Worm (Caenorhabditis elegans) whole organism, dauer: Measurements from ENCODE around the gene str-37.

ENCODE experiments used
- unc-62 ChIP-seq: sonication (generic microtip); optimal IDR thresholded peaks from 2 replicates; lab custom pipeline; 2017; ENCODE audit warnings: missing biosample characterization, missing genetic modification reagents, missing genetic modification characterization

Gene str-37

DNA sequence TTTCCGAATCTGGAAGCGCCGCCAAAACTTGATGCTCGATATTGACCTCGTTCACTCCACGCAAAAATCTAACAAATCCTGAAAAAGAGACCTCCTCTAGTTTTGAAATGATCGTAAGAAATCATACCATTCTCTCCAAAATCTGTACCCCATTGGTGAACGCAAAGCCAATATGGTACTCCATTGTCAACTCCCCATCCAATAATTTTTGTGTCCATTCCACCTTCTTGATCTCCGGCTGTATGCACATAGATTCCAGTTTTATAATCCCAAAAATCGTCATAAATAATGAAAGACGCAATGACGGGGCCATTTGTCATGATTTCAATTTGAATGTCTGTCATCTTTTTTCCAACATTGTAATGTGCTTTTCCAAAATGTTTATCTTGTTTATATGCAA lies 28.6 kb downstream of the str-37 start:
- no peak for TF ChIP-seq unc-62 (GFP tag; lab: Kevin White, UChicago)

ce11 chrV:13357652-13358281 lies 30.2 kb downstream of the str-37 start, which contains the start of gene F32H5.1:
Gene F32H5.1 (minus strand): TSS chrV:13358037.
- no peak for TF ChIP-seq unc-62 (GFP tag; lab: Kevin White, UChicago)

DNA sequence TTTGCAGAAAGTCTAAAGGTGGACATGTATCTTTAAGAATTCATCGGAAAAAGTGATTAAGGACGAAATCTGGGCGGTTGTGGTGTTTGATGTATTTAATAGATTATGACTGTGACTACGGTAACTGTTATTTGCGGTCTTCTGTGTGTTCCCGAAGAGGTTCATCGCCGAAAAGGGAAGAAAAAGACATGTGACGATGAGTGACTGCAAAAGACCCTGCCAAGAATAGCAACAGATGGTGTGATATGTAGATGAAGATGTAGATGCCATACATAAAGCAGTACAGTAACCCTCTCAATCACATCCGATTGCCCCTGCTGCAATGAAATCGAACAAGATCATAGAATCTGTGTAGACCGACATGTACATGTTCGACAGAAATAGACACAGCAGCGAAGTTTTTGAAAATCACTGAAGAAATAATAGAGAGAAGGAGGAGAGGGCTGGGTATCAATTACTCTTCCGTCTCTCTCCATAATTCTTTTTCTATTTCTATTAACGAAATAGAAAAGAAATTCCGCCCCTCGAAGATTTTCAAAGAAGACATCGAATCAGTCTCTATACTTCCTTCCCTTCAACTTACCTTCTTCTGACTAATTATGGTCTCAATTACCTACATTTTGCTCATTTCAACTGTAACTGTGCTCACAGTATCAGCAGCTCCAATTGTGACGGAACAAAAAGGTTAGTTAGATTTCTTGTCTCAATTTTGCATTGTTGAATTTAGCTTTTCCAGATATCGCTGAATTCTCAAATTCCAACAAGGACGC lies 31.4 kb downstream of the str-37 start, which contains the start of gene F32H5.3:
Gene F32H5.3 (plus strand): TSS at position 513 of the 770 bp plus-strand sequence.
- TF ChIP-seq unc-62 (GFP tag; lab: Kevin White, UChicago): no peak

DNA sequence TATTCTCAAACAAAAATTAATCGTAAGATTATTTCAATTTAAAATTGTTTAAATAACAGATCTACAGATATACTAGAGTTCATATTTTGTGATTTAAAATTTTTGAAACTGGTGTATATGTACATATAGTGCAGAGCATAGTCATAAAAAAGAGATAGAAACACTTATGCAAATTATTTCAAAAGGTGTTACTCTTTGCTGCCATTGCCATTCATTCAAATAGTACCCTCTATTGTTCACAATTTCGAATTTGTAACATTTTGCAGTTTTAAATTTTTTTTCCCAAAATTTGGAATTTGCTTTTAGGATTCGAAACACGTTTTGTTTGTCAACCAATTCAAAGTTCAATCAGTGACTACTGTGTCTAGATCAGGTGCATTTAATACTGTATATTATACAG lies 32.7 kb downstream of the str-37 start, which contains the start of gene F32H5.4:
Gene F32H5.4 (plus strand): TSS at position 301 of the 400 bp plus-strand sequence.
- no peak for TF ChIP-seq unc-62 (GFP tag; lab: Kevin White, UChicago)

- TF ChIP-seq unc-62 (GFP tag; lab: Kevin White, UChicago): no peak
Observed at ce11 chrV:13363415-13363814, 35.9 kb downstream of the str-37 start, which contains the start of gene srg-46. Gene srg-46 (plus strand): TSS chrV:13363715.

DNA sequence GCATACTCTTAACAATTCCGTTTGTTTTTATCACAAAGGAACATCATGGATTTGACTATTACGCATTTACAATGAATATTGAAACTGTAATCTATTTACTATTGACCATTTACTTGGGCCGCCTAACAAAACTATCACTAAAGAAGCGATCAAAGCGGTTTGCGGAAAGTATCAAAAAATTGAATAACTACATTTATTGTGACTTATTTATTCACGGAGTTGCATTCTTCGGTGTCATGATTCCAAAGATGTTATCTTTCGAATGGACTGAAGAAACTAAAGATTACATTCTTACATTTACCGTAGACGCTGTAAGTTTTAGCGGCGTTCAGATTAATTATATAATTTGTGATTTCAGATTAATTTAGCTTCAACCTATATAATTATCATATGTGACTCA lies 36.7 kb downstream of the str-37 start:
- TF ChIP-seq unc-62 (GFP tag; lab: Kevin White, UChicago): no peak

DNA sequence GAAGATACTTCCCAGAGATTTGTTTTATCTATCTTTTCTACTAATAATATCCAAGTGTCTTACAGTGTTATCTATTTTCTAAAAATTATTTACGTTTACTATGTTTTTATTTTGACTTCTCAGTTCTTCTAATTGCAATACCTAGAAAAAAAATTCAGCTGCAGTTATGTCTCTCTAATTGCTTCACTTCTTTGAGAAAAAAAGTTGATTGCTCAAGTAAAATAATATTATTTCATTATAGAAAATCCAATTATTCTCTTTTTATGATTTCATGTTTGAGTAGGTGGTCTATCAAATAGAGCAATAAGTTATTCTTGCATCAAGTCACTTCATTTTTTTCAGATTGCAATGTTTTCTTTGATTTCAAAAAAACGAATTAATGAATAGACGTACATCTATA lies 38.9 kb downstream of the str-37 start:
- no peak for TF ChIP-seq unc-62 (GFP tag; lab: Kevin White, UChicago)

- no peak for TF ChIP-seq unc-62 (GFP tag; lab: Kevin White, UChicago)
Observed at ce11 chrV:13367024-13367423, 39.5 kb downstream of the str-37 start, which contains the start of gene srx-125. Gene srx-125 (plus strand): TSS chrV:13367324.

DNA sequence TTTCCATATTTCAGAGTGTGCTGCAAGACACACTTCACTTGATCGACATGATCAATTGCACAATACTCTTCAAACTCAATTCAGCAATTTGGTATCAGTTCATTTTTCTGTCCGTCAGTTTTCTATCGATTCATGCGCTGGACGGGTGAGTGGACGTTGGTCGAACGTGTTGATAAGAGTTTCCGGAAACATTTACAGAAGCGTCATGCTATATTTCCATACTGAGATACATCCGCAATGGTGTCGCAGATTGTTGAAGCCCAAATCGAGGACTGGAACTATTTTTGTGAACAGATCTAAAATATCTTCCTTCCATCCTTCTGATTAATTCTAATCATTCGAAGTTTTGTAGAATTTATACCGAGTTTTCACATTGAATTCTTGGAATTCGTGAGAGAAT lies 42.1 kb downstream of the str-37 start:
- no peak for TF ChIP-seq unc-62 (GFP tag; lab: Kevin White, UChicago)

ce11 chrV:13370265-13370664 lies 42.7 kb downstream of the str-37 start:
- TF ChIP-seq unc-62 (GFP tag; lab: Kevin White, UChicago): no peak

DNA sequence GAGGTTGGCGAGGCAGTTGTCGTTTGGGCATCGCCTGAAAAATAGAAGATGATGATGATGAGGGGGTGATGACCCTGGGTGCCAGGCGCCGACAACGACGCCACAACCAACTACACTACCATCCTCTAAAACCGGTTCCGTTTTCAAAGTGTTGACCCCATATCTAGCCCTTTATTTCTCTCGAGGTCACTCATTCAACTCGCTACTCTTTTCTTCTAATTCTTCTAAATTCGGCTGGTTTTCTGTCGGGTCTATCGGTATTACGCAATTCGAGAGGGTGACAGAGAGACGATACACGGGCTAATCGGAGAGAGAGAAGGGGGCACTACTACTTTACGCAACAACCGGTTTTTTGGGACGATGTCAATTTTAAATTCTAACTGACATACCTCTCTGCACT lies 43.8 kb downstream of the str-37 start:
- no peak for TF ChIP-seq unc-62 (GFP tag; lab: Kevin White, UChicago)

DNA sequence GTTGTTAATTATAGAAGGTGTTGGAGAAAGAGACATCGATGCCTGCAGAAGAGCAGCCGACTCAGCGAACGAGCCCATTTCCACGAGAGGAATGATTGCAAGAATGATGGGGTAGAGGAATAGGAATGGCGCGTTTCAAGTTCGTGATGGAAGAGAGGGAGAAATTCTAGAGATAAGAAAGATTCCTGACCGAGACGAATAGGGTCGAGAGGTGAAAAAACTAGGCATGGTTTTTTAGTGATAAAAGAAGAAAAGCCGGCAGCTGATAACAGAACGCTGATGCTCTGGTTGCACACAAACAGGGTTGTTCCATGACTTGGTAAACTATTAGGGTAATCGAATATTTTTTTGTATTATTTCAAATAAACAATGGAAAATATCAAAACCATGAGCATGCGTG lies 45.3 kb downstream of the str-37 start:
- TF ChIP-seq unc-62 (GFP tag; lab: Kevin White, UChicago): no peak

- TF ChIP-seq unc-62 (GFP tag; lab: Kevin White, UChicago): no peak
Observed at ce11 chrV:13373643-13374042, 46.1 kb downstream of the str-37 start.

DNA sequence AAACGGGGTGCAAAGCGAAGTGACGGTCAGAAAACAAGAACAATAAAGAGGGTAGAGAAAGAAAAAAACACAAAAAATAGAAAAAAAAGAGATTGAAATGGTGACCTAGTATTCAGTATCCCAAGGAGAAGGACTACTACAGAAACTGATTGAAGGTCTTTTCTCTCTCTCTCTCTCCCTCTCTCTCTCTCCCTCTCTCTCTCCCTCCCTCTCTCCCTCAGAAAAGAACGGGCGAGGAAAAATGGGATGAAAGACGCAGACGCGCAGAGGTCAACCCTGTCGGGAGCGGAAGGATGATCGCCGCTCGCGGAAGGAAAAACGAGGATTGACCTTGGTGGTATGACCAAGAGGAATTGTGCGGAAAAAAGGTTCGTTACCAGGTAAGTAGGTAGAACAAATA lies 47.0 kb downstream of the str-37 start:
- no peak for TF ChIP-seq unc-62 (GFP tag; lab: Kevin White, UChicago)

- no peak for TF ChIP-seq unc-62 (GFP tag; lab: Kevin White, UChicago)
Observed at ce11 chrV:13375861-13376260, 48.3 kb downstream of the str-37 start.

DNA sequence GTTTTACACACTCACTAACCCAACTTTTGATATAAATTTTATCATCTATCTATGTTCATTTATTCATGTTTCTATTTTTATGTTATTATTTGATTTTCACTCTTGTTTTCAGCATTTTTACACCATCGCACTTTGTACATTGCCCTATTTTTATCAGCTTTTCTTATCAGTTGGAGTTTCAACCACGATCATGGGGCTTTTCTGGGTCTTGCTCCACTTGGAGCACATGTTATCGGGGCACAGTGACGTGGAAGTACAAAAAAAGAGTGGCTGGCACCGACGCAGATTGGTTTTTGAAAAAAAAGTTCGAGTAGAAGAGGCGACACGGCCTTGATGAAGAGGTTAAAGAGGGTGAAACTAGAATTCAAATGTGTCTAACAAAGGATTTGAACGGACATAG lies 49.6 kb downstream of the str-37 start:
- no peak for TF ChIP-seq unc-62 (GFP tag; lab: Kevin White, UChicago)
